Worm (Caenorhabditis elegans) whole organism, early embryonic: ENCODE results near the gene ace-1.

Experiments
- F13C5.2 ChIP-seq: sonication (generic microtip); optimal IDR thresholded peaks from 2 replicates; lab custom pipeline; 2017; ENCODE audit warnings: mild to moderate bottlenecking, missing genetic modification characterization, inconsistent platforms, missing compliant biosample characterization
- aly-1 ChIP-seq: sonication (generic microtip); optimal IDR thresholded peaks from 2 replicates; lab custom pipeline; 2016; ENCODE audit warnings: missing genetic modification characterization, missing compliant biosample characterization
- ama-1 ChIP-seq: fragments of 150-350 bp; optimal IDR thresholded peaks from 2 replicates; lab custom pipeline; 2014
- ceh-13 ChIP-seq: fragments of 200-800 bp; sonication (Bioruptor generic); optimal IDR thresholded peaks from 2 replicates; lab custom pipeline; 2018; ENCODE audit warnings: mild to moderate bottlenecking, missing genetic modification characterization, missing compliant biosample characterization
- flt-1 ChIP-seq: fragments of 200-800 bp; sonication (Bioruptor generic); IDR thresholded peaks from 2 replicates; pipeline ENCODE4 v1.3.6; 2022; ENCODE audit warnings: missing genetic modification characterization, missing compliant biosample characterization
- pes-1 ChIP-seq: fragments of 200-800 bp; sonication (Bioruptor generic); IDR thresholded peaks from 2 replicates; pipeline ENCODE4 v1.3.6; 2022; ENCODE audit warnings: missing genetic modification reagents, missing genetic modification characterization, missing compliant biosample characterization
- scrt-1 ChIP-seq: fragments of 200-800 bp; sonication (Bioruptor generic); IDR thresholded peaks from 2 replicates; pipeline ENCODE4 v1.3.6; 2022; ENCODE audit warnings: missing genetic modification characterization, missing compliant biosample characterization

DNA sequence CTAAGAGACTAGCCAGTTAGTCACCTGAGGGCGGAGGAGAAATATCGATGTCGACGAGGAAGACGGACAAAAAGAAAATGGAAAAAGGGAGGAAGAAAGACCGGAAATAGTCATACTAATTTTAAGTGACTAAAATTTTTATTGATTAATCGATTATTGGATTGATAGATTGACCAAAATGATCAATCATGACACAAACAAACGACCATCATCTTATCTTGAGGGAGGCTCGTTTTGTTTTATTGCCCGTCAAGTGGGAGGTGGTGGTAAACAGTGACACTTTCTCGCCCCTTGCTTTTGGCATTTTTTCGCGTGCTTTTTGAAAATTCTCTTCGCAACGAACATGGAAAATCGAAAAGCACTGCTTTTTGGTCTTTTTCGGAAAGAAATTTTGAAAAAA is 37.7 kb downstream of the ace-1 start:
- no peak for TF ChIP-seq F13C5.2 (tag; lab: Kevin White, UChicago)
- TF ChIP-seq ama-1, result no peak
- TF ChIP-seq ceh-13 (GFP tag; lab: Kevin White, UChicago), result no peak
- TF ChIP-seq scrt-1, result no peak
- no peak for TF ChIP-seq aly-1 (tag; lab: Kevin White, UChicago)
- no peak for TF ChIP-seq flt-1 (GFP tag; lab: Robert Waterston, UW)
- TF ChIP-seq pes-1 (GFP tag; lab: Robert Waterston, UW), result no peak
